Fruit fly (Drosophila melanogaster): ENCODE measurements around the gene CG12003.

CG12003 gene

dm6 chr3L:1545693-1546329 lies 19.4 kb upstream of the CG12003 start, which contains the start of the genes CG32313 and Pcyt1 (continued):
- no peak for TF ChIP-seq jing (GFP tag; optimal IDR thresholded peaks at IDR 0.05)
- TF ChIP-seq ind (GFP tag; optimal IDR thresholded peaks at IDR 0.05): no peak
- TF ChIP-seq CG18619 (GFP tag; optimal IDR thresholded peaks at IDR 0.05): no peak
- TF ChIP-seq CG1647 (GFP tag; optimal IDR thresholded peaks at IDR 0.05): no peak
- no peak for TF ChIP-seq CG13624 (GFP tag; optimal IDR thresholded peaks at IDR 0.05)
- TF ChIP-seq CG12219 (GFP tag; optimal IDR thresholded peaks at IDR 0.05): peak; percentile 34
- TF ChIP-seq CG14860 (GFP tag; IDR thresholded peaks at IDR 0.05; ENCODE audit: partially characterized antibody): peak; percentile 86
- no peak for TF ChIP-seq salm (tag; optimal IDR thresholded peaks at IDR 0.05)
- no peak for TF ChIP-seq CG9609 (GFP tag; optimal IDR thresholded peaks at IDR 0.05)
- peak; percentile 30 for TF ChIP-seq CG34376 (GFP tag; optimal IDR thresholded peaks at IDR 0.05)
- peak; percentile 67 for TF ChIP-seq CG17568 (GFP tag; optimal IDR thresholded peaks at IDR 0.05)
- TF ChIP-seq CG18262 (tag; optimal IDR thresholded peaks at IDR 0.05): no peak
- TF ChIP-seq CG15696 (tag; optimal IDR thresholded peaks at IDR 0.05): no peak
- no peak for TF ChIP-seq en (GFP tag; optimal IDR thresholded peaks at IDR 0.05)
- peak; percentile 31 for TF ChIP-seq CG9797 (GFP tag; optimal IDR thresholded peaks at IDR 0.05)
- TF ChIP-seq PHDP (tag; optimal IDR thresholded peaks at IDR 0.05): peak; percentile 42
- no peak for TF ChIP-seq pb (GFP tag; optimal IDR thresholded peaks at IDR 0.05)
- no peak for TF ChIP-seq sqz (GFP tag; optimal IDR thresholded peaks at IDR 0.05)
- TF ChIP-seq grn (GFP tag; optimal IDR thresholded peaks at IDR 0.05): no peak
- no peak for TF ChIP-seq ewg (GFP tag; optimal IDR thresholded peaks at IDR 0.05)
- TF ChIP-seq CG12391 (tag; optimal IDR thresholded peaks at IDR 0.05): peak; percentile 36
- no peak for TF ChIP-seq CG4360 (GFP tag; IDR thresholded peaks at IDR 0.05)
- peak; percentile 23; the same call in 1 of the 2 replicates for TF ChIP-seq Rfx (GFP tag; IDR thresholded peaks at IDR 0.05)
- TF ChIP-seq Hand (GFP tag; optimal IDR thresholded peaks at IDR 0.05): no peak
- no peak for TF ChIP-seq tup (GFP tag; optimal IDR thresholded peaks at IDR 0.05)
- TF ChIP-seq crc (GFP tag; optimal IDR thresholded peaks at IDR 0.05): no peak
- no peak for TF ChIP-seq CG14441 (GFP tag; IDR thresholded peaks at IDR 0.05)
- no peak for TF ChIP-seq abd-A (tag; optimal IDR thresholded peaks at IDR 0.05)
- TF ChIP-seq TFAM (GFP tag; optimal IDR thresholded peaks at IDR 0.05): no peak
- no peak for TF ChIP-seq maf-S (GFP tag; optimal IDR thresholded peaks at IDR 0.05)
- TF ChIP-seq Hmr (GFP tag; optimal IDR thresholded peaks at IDR 0.05): peak; percentile 55
- no peak for TF ChIP-seq Spps (tag; optimal IDR thresholded peaks at IDR 0.05)
- TF ChIP-seq NC2β (GFP tag; optimal IDR thresholded peaks at IDR 0.05): peak; percentile 11
- TF ChIP-seq Fer3 (tag; optimal IDR thresholded peaks at IDR 0.05): no peak
- TF ChIP-seq hb (GFP tag; IDR thresholded peaks at IDR 0.05; ENCODE audit: partially characterized antibody): peak; percentile 79
- TF ChIP-seq CG33213 (GFP tag; optimal IDR thresholded peaks at IDR 0.05): peak; percentile 32
- TF ChIP-seq ac (GFP tag; optimal IDR thresholded peaks at IDR 0.05): no peak
- TF ChIP-seq CG1602 (GFP tag; optimal IDR thresholded peaks at IDR 0.05): no peak
- no peak for TF ChIP-seq CG10366 (GFP tag; IDR thresholded peaks at IDR 0.05)
- no peak for TF ChIP-seq CG8478 (optimal IDR thresholded peaks at IDR 0.05)
- TF ChIP-seq CG6765 (GFP tag; optimal IDR thresholded peaks at IDR 0.05): no peak
- no peak for TF ChIP-seq D (optimal IDR thresholded peaks at IDR 0.05)
- no peak for TF ChIP-seq D (GFP tag; optimal IDR thresholded peaks at IDR 0.05)
- peak; percentile 5 for TF ChIP-seq CG2202 (tag; optimal IDR thresholded peaks at IDR 0.05)
- peak; percentile 3 for TF ChIP-seq CG7839 (tag; optimal IDR thresholded peaks at IDR 0.05)
- TF ChIP-seq vfl (GFP tag; optimal IDR thresholded peaks at IDR 0.05): no peak
- peak; percentile 94 for TF ChIP-seq amos (GFP tag; IDR thresholded peaks at IDR 0.05; ENCODE audit: partially characterized antibody)
- TF ChIP-seq CG13287 (GFP tag; IDR thresholded peaks at IDR 0.05; ENCODE audit: partially characterized antibody): peak; percentile 91
- TF ChIP-seq ftz-f1 (GFP tag; optimal IDR thresholded peaks at IDR 0.05): no peak
- TF ChIP-seq CG2116 (GFP tag; optimal IDR thresholded peaks at IDR 0.05): peak; percentile 86
- TF ChIP-seq CG17802 (tag; optimal IDR thresholded peaks at IDR 0.05): no peak

All from whole organism, embryonic.